Worm (Caenorhabditis elegans): Measurements from ENCODE around the gene cisd-3.1.

The cisd-3.1 gene

DNA sequence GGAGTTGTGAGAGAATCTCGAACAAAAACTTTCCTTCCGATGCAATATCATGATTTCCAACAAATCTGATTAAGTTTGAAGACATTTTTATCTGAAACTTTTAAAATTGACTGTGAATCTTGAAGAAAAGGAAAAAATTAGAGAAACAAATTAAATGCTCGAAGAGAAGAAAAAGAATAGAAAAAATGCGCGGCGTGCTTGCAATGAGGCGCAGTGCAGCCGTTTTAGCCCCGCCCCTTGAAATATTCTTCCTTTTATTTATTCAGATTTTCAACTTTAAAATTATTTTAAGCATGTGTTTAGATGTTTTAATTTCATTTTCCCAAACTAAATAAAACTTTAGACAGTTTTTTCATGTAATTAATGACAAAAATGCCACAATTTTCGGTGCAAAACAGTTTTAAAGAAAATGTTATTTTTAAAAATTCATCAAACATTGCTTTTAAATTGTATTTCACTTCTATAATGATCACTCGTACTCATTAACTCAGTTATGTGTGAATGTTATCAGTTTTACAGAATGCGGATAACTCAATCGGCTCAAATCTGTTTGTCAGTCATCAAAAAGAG is at the start of gene cisd-3.1, which contains the start of gene mrps-34:
TSS of gene cisd-3.1 (plus strand) at position 520 of the 570 bp plus-strand sequence.
TSS of gene mrps-34 (minus strand) at position 91 of the 570 bp plus-strand sequence.
- TF ChIP-seq rpc-1 (optimal IDR thresholded peaks at IDR 0.05): peak; percentile 2
- TF ChIP-seq rpc-1 (tag; optimal IDR thresholded peaks at IDR 0.05): no peak
- TF ChIP-seq egrh-3 (GFP tag; IDR thresholded peaks at IDR 0.05): no peak
- TF ChIP-seq him-1 (tag; optimal IDR thresholded peaks at IDR 0.05): peak; percentile 11

DNA sequence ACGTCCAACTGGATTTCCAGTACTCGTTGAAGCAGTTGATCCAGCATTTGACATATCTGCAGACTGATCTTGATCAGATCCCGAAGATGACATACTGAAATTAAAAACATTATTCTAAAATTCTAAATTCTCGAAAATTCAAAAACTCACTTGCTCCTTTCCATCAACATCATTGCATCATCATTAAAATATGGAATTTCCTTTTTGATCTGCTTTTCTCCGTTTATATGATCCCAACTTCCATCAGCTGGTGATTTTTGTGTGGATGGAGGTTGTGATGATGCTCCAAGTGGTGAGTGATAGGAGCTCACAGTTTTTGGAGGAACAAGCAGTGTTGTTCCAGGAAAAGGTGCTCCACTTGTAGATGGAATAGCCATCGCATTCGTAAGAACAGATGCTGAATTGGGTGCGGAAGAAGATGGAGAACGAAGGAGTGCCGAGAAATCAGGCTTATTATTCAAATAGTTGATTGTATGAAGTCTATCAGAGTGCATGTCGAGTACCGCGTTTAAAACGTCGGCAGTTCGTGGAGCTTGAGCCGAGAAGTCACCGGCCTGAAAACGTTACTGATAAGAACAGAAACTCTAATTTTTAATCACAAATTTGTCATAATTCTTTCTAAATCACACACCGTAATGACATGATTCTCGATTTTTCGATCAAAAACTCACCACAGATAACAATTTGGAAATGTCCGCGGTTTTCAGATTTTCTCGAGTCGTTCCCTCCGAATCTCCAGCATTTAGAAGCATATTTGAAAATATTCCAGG is 49.5 kb upstream of the cisd-3.1 start:
- TF ChIP-seq mcd-1 (GFP tag; IDR thresholded peaks at IDR 0.05): no peak
- no peak for TF ChIP-seq snpc-4 (GFP tag; optimal IDR thresholded peaks at IDR 0.05)
- peak in 1 of 4 experiments; percentile 13 for TF ChIP-seq snpc-4 (tag; optimal IDR thresholded peaks at IDR 0.05)
- no peak; the same call in 1 of the 2 replicates for TF ChIP-seq madf-3 (GFP tag; IDR thresholded peaks at IDR 0.05)
- peak; percentile 72 for TF ChIP-seq nhr-80 (tag; optimal IDR thresholded peaks at IDR 0.05)
- TF ChIP-seq ZK185.1 (tag; optimal IDR thresholded peaks at IDR 0.05; ENCODE audit: poor library complexity, severe bottlenecking): peak; percentile 37
- TF ChIP-seq lin-40 (tag; optimal IDR thresholded peaks at IDR 0.05): no peak
- 0 out of 2 replicates have a peak, but pooled peaks have one; percentile 8 for TF ChIP-seq hmg-1.2 (GFP tag; IDR thresholded peaks at IDR 0.05)
- TF ChIP-seq pbrm-1 (GFP tag; IDR thresholded peaks at IDR 0.05): no peak
- TF ChIP-seq atf-7 (tag; optimal IDR thresholded peaks at IDR 0.05): peak; percentile 71

DNA sequence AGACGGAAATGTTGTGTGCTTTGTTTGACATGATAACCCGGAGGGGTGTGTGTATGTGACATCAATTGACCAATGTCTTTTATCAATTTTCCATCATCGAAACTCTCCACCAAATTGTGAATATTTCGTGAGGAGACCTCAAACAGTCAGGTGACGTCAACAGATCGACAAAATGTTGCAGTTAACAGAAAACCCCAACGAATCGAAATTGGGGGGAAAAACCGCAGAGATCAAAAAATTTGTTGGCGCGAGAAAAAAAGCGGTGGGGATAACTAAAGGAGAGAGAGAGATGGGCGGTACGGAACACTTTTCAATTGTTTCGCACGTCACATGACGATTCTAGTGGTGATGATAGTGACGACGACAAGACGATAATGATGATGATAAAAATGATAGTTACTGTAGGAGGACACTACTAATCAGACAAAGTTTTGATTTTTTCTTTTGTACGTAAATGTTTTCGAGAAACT is 48.1 kb upstream of the cisd-3.1 start:
- peak; percentile 66; the same call in 1 of the 2 replicates for TF ChIP-seq let-526 (GFP tag; IDR thresholded peaks at IDR 0.05)
- peak; percentile 35 for TF ChIP-seq B0336.3 (GFP tag; IDR thresholded peaks at IDR 0.05)
- no peak for TF ChIP-seq F10E7.11 (tag; optimal IDR thresholded peaks at IDR 0.05)
- TF ChIP-seq Y56A3A.18 (GFP tag; IDR thresholded peaks at IDR 0.05): no peak
- no peak for TF ChIP-seq tbx-9 (tag; optimal IDR thresholded peaks at IDR 0.05; ENCODE audit: borderline replicate concordance)
- no peak for TF ChIP-seq lsl-1 (GFP tag; optimal IDR thresholded peaks at IDR 0.05)
- no peak for TF ChIP-seq nhr-27 (tag; optimal IDR thresholded peaks at IDR 0.05)
- no peak for TF ChIP-seq F22D6.2 (tag; optimal IDR thresholded peaks at IDR 0.05)
- no peak for TF ChIP-seq snpc-1.3 (tag; optimal IDR thresholded peaks at IDR 0.05; ENCODE audit: insufficient read depth)
- no peak for TF ChIP-seq gei-17 (GFP tag; optimal IDR thresholded peaks at IDR 0.05)
- TF ChIP-seq K12H6.12 (tag; optimal IDR thresholded peaks at IDR 0.05): no peak
- TF ChIP-seq Y79H2A.3 (GFP tag; conservative IDR thresholded peaks at IDR 0.05): no peak
- TF ChIP-seq rpc-1 (optimal IDR thresholded peaks at IDR 0.05): no peak
- no peak for TF ChIP-seq rpc-1 (tag; optimal IDR thresholded peaks at IDR 0.05)
- TF ChIP-seq ama-1 (optimal IDR thresholded peaks at IDR 0.05): no peak
- no peak for TF ChIP-seq ama-1 (GFP tag; optimal IDR thresholded peaks at IDR 0.05)
- no peak for TF ChIP-seq madf-3 (GFP tag; IDR thresholded peaks at IDR 0.05)
- no peak for TF ChIP-seq T07F8.4 (tag; optimal IDR thresholded peaks at IDR 0.05)
- peak; percentile 30 for TF ChIP-seq unc-62 (GFP tag; optimal IDR thresholded peaks at IDR 0.05)
- no peak for TF ChIP-seq F37B4.10 (GFP tag; IDR thresholded peaks at IDR 0.05)
- TF ChIP-seq tlf-1 (GFP tag; optimal IDR thresholded peaks at IDR 0.05): no peak
- TF ChIP-seq lin-40 (tag; optimal IDR thresholded peaks at IDR 0.05): peak; percentile 60
- TF ChIP-seq lin-35 (GFP tag; optimal IDR thresholded peaks at IDR 0.05): no peak
- no peak for TF ChIP-seq B0035.1 (tag; optimal IDR thresholded peaks at IDR 0.05)
- no peak for TF ChIP-seq F33H1.4 (GFP tag; IDR thresholded peaks at IDR 0.05)
- no peak for TF ChIP-seq F23B12.7 (tag; optimal IDR thresholded peaks at IDR 0.05; ENCODE audit: insufficient read depth)
- no peak for TF ChIP-seq snpc-3.4 (tag; optimal IDR thresholded peaks at IDR 0.05)
- peak; percentile 66 for TF ChIP-seq ZK185.1 (tag; optimal IDR thresholded peaks at IDR 0.05; ENCODE audit: poor library complexity, severe bottlenecking)
- TF ChIP-seq him-1 (tag; optimal IDR thresholded peaks at IDR 0.05): no peak
- TF ChIP-seq sptf-2 (GFP tag; optimal IDR thresholded peaks at IDR 0.05): no peak
- peak; percentile 67 for TF ChIP-seq somi-1 (GFP tag; optimal IDR thresholded peaks at IDR 0.05)
- TF ChIP-seq lsy-27 (tag; optimal IDR thresholded peaks at IDR 0.05; ENCODE audit: borderline replicate concordance, insufficient read depth): no peak
- no peak for TF ChIP-seq hsf-1 (GFP tag; IDR thresholded peaks at IDR 0.05)
- TF ChIP-seq attf-5 (GFP tag; optimal IDR thresholded peaks at IDR 0.05): peak; percentile 48
